Worm (Caenorhabditis elegans) whole organism, L1 larva: Measurements from ENCODE around the gene F26F2.7.

Experiments used
- alr-1 ChIP-seq: fragments of 200-800 bp; sonication (Bioruptor generic); optimal IDR thresholded peaks from 2 replicates; lab custom pipeline; 2018; ENCODE audit warnings: borderline replicate concordance, mild to moderate bottlenecking, missing genetic modification characterization, missing compliant biosample characterization
- ama-1 ChIP-seq: fragments of 150-350 bp; optimal IDR thresholded peaks from 2 replicates; lab custom pipeline; 2014
- ceh-82 ChIP-seq, 3 experiments: fragments of 150-350 bp in 1 of 3; sonication (generic microtip) in 2 of 3; optimal IDR thresholded peaks; 2 replicates each; lab custom pipeline; 2014 to 2017; ENCODE audit warnings: missing biosample characterization in 3 of 3, missing genetic modification characterization in 3 of 3
- ceh-88 ChIP-seq: fragments of 200-800 bp; sonication (Bioruptor generic); IDR thresholded peaks from 2 replicates; pipeline ENCODE4 v1.3.6; 2022; ENCODE audit warnings: missing genetic modification characterization, missing compliant biosample characterization
- ceh-90 ChIP-seq: sonication (generic microtip); optimal IDR thresholded peaks from 2 replicates; lab custom pipeline; 2016; ENCODE audit warnings: missing genetic modification characterization, missing compliant biosample characterization
- ces-1 ChIP-seq: fragments of 150-350 bp; optimal IDR thresholded peaks from 2 replicates; lab custom pipeline; 2014; ENCODE audit warnings: missing biosample characterization, missing genetic modification reagents, missing genetic modification characterization
- dpl-1 ChIP-seq, 3 experiments: fragments of 150-350 bp in 2 of 3; sonication (generic microtip) in 1 of 3; optimal IDR thresholded peaks; 2 replicates each; lab custom pipeline; 2014 to 2017; ENCODE audit warnings: missing biosample characterization in 3 of 3, missing genetic modification characterization in 3 of 3, missing genetic modification reagents in 3 of 3
- dsc-1 ChIP-seq: sonication (generic microtip); optimal IDR thresholded peaks from 2 replicates; lab custom pipeline; 2016; ENCODE audit warnings: mild to moderate bottlenecking, missing genetic modification characterization, missing compliant biosample characterization
- efl-1 ChIP-seq, 4 experiments: fragments of 150-350 bp; optimal IDR thresholded peaks in 3 of 4; peaks in 1 of 4; 1 replicate in 1 of 4; 2 replicates in 3 of 4; lab custom pipeline; 2014; ENCODE audit warnings: missing biosample characterization in 2 of 4, missing genetic modification characterization in 2 of 4, missing genetic modification reagents in 2 of 4
- efl-3 ChIP-seq: fragments of 200-800 bp; sonication (Bioruptor generic); optimal IDR thresholded peaks from 2 replicates; lab custom pipeline; 2018; ENCODE audit warnings: mild to moderate bottlenecking, missing genetic modification characterization, missing compliant biosample characterization
- egl-27 ChIP-seq, 2 experiments: fragments of 150-350 bp in 1 of 2; sonication (generic microtip); optimal IDR thresholded peaks; 3 replicates each; lab custom pipeline; 2017 to 2018; ENCODE audit warnings: missing biosample characterization in 2 of 2, missing genetic modification characterization in 2 of 2, missing genetic modification reagents in 2 of 2
- fkh-8 ChIP-seq: sonication (generic microtip); optimal IDR thresholded peaks from 2 replicates; lab custom pipeline; 2016; ENCODE audit warnings: mild to moderate bottlenecking, missing genetic modification characterization, missing compliant biosample characterization
- fos-1 ChIP-seq: fragments of 150-350 bp; optimal IDR thresholded peaks from 2 replicates; lab custom pipeline; 2014; ENCODE audit warnings: missing biosample characterization, missing genetic modification characterization
- hlh-4 ChIP-seq: sonication (generic microtip); optimal IDR thresholded peaks from 2 replicates; lab custom pipeline; 2016; ENCODE audit warnings: mild to moderate bottlenecking, missing genetic modification characterization, missing compliant biosample characterization
- hpl-2 ChIP-seq: fragments of 150-350 bp; optimal IDR thresholded peaks from 2 replicates; lab custom pipeline; 2014; ENCODE audit warnings: missing biosample characterization, missing genetic modification reagents, missing genetic modification characterization
- irx-1 ChIP-seq: sonication (generic microtip); optimal IDR thresholded peaks from 2 replicates; lab custom pipeline; 2016; ENCODE audit warnings: missing genetic modification characterization, missing compliant biosample characterization
- jun-1 ChIP-seq: fragments of 150-350 bp; optimal IDR thresholded peaks from 2 replicates; lab custom pipeline; 2014; ENCODE audit warnings: missing biosample characterization, missing genetic modification reagents, missing genetic modification characterization
- lin-13 ChIP-seq: fragments of 150-350 bp; optimal IDR thresholded peaks from 2 replicates; lab custom pipeline; 2014; ENCODE audit warnings: missing biosample characterization, missing genetic modification reagents, missing genetic modification characterization
- lin-15B ChIP-seq: fragments of 150-350 bp; sonication (generic microtip); optimal IDR thresholded peaks from 3 replicates; lab custom pipeline; 2014; ENCODE audit warnings: missing biosample characterization, missing genetic modification characterization
- lsy-2 ChIP-seq, 2 experiments: fragments of 150-350 bp; optimal IDR thresholded peaks; 2 replicates each; lab custom pipeline; 2014; ENCODE audit warnings: missing biosample characterization in 2 of 2, missing genetic modification characterization in 2 of 2
- nhr-11 ChIP-seq: fragments of 150-350 bp; optimal IDR thresholded peaks from 2 replicates; lab custom pipeline; 2014; ENCODE audit warnings: missing biosample characterization, missing genetic modification characterization
- nhr-20 ChIP-seq: sonication (generic microtip); optimal IDR thresholded peaks from 2 replicates; lab custom pipeline; 2016; ENCODE audit warnings: mild to moderate bottlenecking, missing genetic modification characterization, missing compliant biosample characterization
- nhr-237 ChIP-seq: fragments of 150-350 bp; optimal IDR thresholded peaks from 2 replicates; lab custom pipeline; 2014; ENCODE audit warnings: missing biosample characterization, missing genetic modification characterization
- nhr-47 ChIP-seq: sonication (generic microtip); optimal IDR thresholded peaks from 2 replicates; lab custom pipeline; 2016; ENCODE audit warnings: mild to moderate bottlenecking, missing genetic modification characterization, moderate library complexity, missing compliant biosample characterization
- nhr-71 ChIP-seq: sonication (generic microtip); optimal IDR thresholded peaks from 2 replicates; lab custom pipeline; 2016; ENCODE audit warnings: mild to moderate bottlenecking, missing genetic modification characterization, moderate library complexity, missing compliant biosample characterization
- nhr-77 ChIP-seq: fragments of 150-350 bp; optimal IDR thresholded peaks from 2 replicates; lab custom pipeline; 2014; ENCODE audit warnings: missing biosample characterization, missing genetic modification characterization
- nhr-85 ChIP-seq: sonication (generic microtip); peaks from one replicate; lab custom pipeline; 2016; ENCODE audit warnings: missing genetic modification characterization, inconsistent platforms, missing compliant biosample characterization
- pag-3 ChIP-seq: sonication (generic microtip); optimal IDR thresholded peaks from 2 replicates; lab custom pipeline; 2017; ENCODE audit warnings: missing genetic modification characterization, mild to moderate bottlenecking, missing compliant biosample characterization, antibody characterized with exemption, borderline replicate concordance; ENCODE audit not compliant: insufficient read depth
- skn-1 ChIP-seq: fragments of 150-350 bp; optimal IDR thresholded peaks from 2 replicates; lab custom pipeline; 2014; ENCODE audit warnings: missing biosample characterization, missing genetic modification characterization
- snpc-4 ChIP-seq: fragments of 150-350 bp; optimal IDR thresholded peaks from 2 replicates; lab custom pipeline; 2014; ENCODE audit warnings: missing biosample characterization, missing genetic modification characterization
- sox-4 ChIP-seq: sonication (generic microtip); optimal IDR thresholded peaks from 2 replicates; lab custom pipeline; 2016; ENCODE audit warnings: missing genetic modification characterization, missing compliant biosample characterization
- tbx-2 ChIP-seq: sonication (generic microtip); optimal IDR thresholded peaks from 2 replicates; lab custom pipeline; 2016; ENCODE audit warnings: missing genetic modification characterization, missing compliant biosample characterization
- unc-130 ChIP-seq: fragments of 150-350 bp; optimal IDR thresholded peaks from 2 replicates; lab custom pipeline; 2017; ENCODE audit warnings: missing biosample characterization, missing genetic modification characterization, inconsistent platforms
- unc-62 ChIP-seq: fragments of 150-350 bp; optimal IDR thresholded peaks from 2 replicates; lab custom pipeline; 2014; ENCODE audit warnings: missing biosample characterization, missing genetic modification reagents, missing genetic modification characterization
- unc-86 ChIP-seq: sonication (generic microtip); optimal IDR thresholded peaks from 2 replicates; lab custom pipeline; 2016; ENCODE audit warnings: missing genetic modification characterization, missing compliant biosample characterization
- unc-98 ChIP-seq: fragments of 200-800 bp; sonication (Bioruptor generic); IDR thresholded peaks from 2 replicates; pipeline ENCODE4 v1.3.6; 2022; ENCODE audit warnings: missing genetic modification characterization, missing compliant biosample characterization
- vab-15 ChIP-seq: sonication (generic microtip); optimal IDR thresholded peaks from 2 replicates; lab custom pipeline; 2017; ENCODE audit warnings: missing genotype, mild to moderate bottlenecking, missing genetic modification characterization, missing compliant biosample characterization
- xbp-1 ChIP-seq: sonication (generic microtip); optimal IDR thresholded peaks from 2 replicates; lab custom pipeline; 2016; ENCODE audit warnings: missing genetic modification characterization, missing compliant biosample characterization
- ztf-11 ChIP-seq, 2 experiments: sonication (generic microtip); optimal IDR thresholded peaks; 2 replicates each; lab custom pipeline; 2016 to 2017; ENCODE audit warnings: missing genetic modification characterization in 2 of 2, missing biosample characterization in 1 of 2, missing compliant biosample characterization in 1 of 2

F26F2.7 gene

DNA sequence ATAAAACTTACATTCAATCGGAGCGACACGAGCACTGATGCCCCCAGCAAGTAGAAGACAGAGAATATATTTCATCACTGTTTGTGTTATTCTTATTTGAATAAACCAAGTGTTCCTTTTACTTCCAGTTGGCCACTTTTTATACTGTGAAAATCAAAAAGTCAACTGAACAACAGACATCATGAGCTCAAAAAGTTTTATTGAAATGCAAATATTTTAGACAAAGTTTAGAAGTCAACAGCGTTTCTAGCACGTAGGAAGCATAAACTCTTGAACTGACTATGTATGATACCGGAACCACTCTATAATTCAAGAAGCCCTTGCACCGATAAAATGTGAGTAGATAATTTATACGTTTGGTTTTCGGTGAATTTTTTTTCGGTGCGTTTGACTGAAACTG lies 50.5 kb downstream of the F26F2.7 start, which contains the start of gene F46B3.14 (continued):
- TF ChIP-seq nhr-77 (tag; lab: Kevin White, UChicago) (no peak), nhr-47 (no peak)

- TF ChIP-seq efl-3 (GFP tag; lab: Kevin White, UChicago) (no peak), lin-13 (GFP tag; lab: Kevin White, UChicago) (no peak), nhr-11 (tag; lab: Kevin White, UChicago) (no peak), ceh-90 (tag; lab: Kevin White, UChicago) (no peak), fkh-8 (tag; lab: Kevin White, UChicago) (no peak), ama-1 (lab: Kevin White, UChicago) (no peak), dsc-1 (tag; lab: Kevin White, UChicago) (no peak), tbx-2 (tag; lab: Kevin White, UChicago) (no peak), nhr-237 (tag; lab: Kevin White, UChicago) (no peak), snpc-4 (tag; lab: Kevin White, UChicago) (no peak), xbp-1 (tag; lab: Kevin White, UChicago) (no peak), nhr-71 (tag; lab: Kevin White, UChicago) (no peak)
These were observed 52.8 kb downstream of the F26F2.7 start, which contains the start of gene F46B3.15 for ce11 chrV:20633619-20634018. F46B3.15 (minus strand) TSS chrV:20633719.

- TF ChIP-seq efl-1 (optimal IDR thresholded peaks at IDR 0.05; lab: Kevin White, UChicago): no peak
- no peak for TF ChIP-seq efl-1 (GFP tag; optimal IDR thresholded peaks at IDR 0.05 in 1 of 2; lab: Kevin White, UChicago)
- TF ChIP-seq nhr-85: no peak
- no peak for TF ChIP-seq sox-4 (tag; lab: Kevin White, UChicago)
- no peak for TF ChIP-seq ces-1 (GFP tag; lab: Kevin White, UChicago)
- TF ChIP-seq unc-130 (tag; lab: Kevin White, UChicago): no peak
- no peak for TF ChIP-seq snpc-4 (tag; lab: Kevin White, UChicago)
- no peak for TF ChIP-seq pag-3 (tag; lab: Kevin White, UChicago)
- TF ChIP-seq vab-15: no peak
- no peak for TF ChIP-seq nhr-47
- no peak for TF ChIP-seq unc-62 (GFP tag; lab: Kevin White, UChicago)
- TF ChIP-seq tbx-2 (tag; lab: Kevin White, UChicago): no peak
- no peak for TF ChIP-seq unc-86 (tag; lab: Kevin White, UChicago)
- no peak for TF ChIP-seq lin-13 (GFP tag; lab: Kevin White, UChicago)
- TF ChIP-seq dpl-1 (GFP tag; optimal IDR thresholded peaks at IDR 0.05; lab: Kevin White, UChicago): no peak
- no peak for TF ChIP-seq lsy-2 (tag; optimal IDR thresholded peaks at IDR 0.05; lab: Kevin White, UChicago)
- TF ChIP-seq fos-1 (tag; lab: Kevin White, UChicago): no peak
- no peak for TF ChIP-seq ztf-11 (tag; optimal IDR thresholded peaks at IDR 0.05; lab: Kevin White, UChicago)
- TF ChIP-seq alr-1 (tag; lab: Kevin White, UChicago): no peak
These were observed 53.5 kb downstream of the F26F2.7 start, which contains the start of gene F46B3.16 for ce11 chrV:20634330-20634729. F46B3.16 (plus strand) TSS chrV:20634630.

DNA sequence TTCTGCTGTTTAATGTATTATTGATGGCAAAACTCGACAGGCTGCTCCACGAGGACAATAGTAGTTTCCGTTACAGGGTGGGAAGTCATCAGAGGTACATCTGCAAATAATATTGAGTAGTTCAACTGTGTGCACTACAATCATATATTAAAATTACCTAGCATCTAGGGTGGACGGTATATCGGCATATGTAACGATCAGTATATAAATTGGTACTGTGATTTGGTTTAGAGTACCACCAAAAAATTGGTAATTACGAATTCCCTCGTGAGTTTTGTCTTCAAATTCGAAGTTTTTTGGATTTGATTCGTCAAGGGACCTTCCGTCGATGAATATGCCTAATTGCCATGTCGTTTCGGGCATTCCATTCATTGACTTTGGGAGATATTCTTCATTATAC lies 56.1 kb downstream of the F26F2.7 start, which contains the start of gene ttr-13:
ttr-13 (minus strand) TSS at position 101 of the 400 bp plus-strand sequence.
- TF ChIP-seq ceh-88: no peak
- TF ChIP-seq nhr-85: no peak
- TF ChIP-seq lin-15B: no peak
- TF ChIP-seq xbp-1 (tag; lab: Kevin White, UChicago): no peak
- no peak for TF ChIP-seq lin-13 (GFP tag; lab: Kevin White, UChicago)
- no peak for TF ChIP-seq egl-27 (tag; optimal IDR thresholded peaks at IDR 0.05; lab: Kevin White, UChicago)
- TF ChIP-seq hpl-2 (GFP tag; lab: Kevin White, UChicago): no peak
- TF ChIP-seq nhr-237 (tag; lab: Kevin White, UChicago): no peak
- no peak for TF ChIP-seq nhr-20
- no peak for TF ChIP-seq ceh-82 (tag; optimal IDR thresholded peaks at IDR 0.05; lab: Kevin White, UChicago)
- no peak for TF ChIP-seq nhr-77 (tag; lab: Kevin White, UChicago)
- TF ChIP-seq jun-1 (tag; lab: Kevin White, UChicago): no peak
- no peak for TF ChIP-seq sox-4 (tag; lab: Kevin White, UChicago)
- no peak for TF ChIP-seq hlh-4 (tag; lab: Kevin White, UChicago)
- no peak for TF ChIP-seq lsy-2 (tag; optimal IDR thresholded peaks at IDR 0.05; lab: Kevin White, UChicago)
- no peak for TF ChIP-seq unc-98 (GFP tag; lab: Robert Waterston, UW)
- TF ChIP-seq irx-1: no peak
- TF ChIP-seq skn-1 (tag; lab: Kevin White, UChicago): no peak
- no peak for TF ChIP-seq ceh-90 (tag; lab: Kevin White, UChicago)
- TF ChIP-seq, all 84 proteins: peak for 0
